Fruit fly (Drosophila melanogaster) whole organism, wandering third instar larva: ENCODE results near the gene Hmr.

Experiments
- Abd-B ChIP-seq: fragments of >200 bp; optimal IDR thresholded peaks from 2 replicates; lab custom pipeline; 2017; ENCODE audit warnings: missing biosample characterization, missing genetic modification characterization
- CG32264 ChIP-seq: fragments of 200-800 bp; sonication (Bioruptor generic); optimal IDR thresholded peaks from 2 replicates; lab custom pipeline; 2016; ENCODE audit warnings: missing biosample characterization, missing genetic modification characterization
- CG9705 ChIP-seq: fragments of 200-800 bp; sonication (Bioruptor generic); optimal IDR thresholded peaks from 2 replicates; lab custom pipeline; 2018; ENCODE audit warnings: missing biosample characterization, mild to moderate bottlenecking, missing genetic modification characterization
- Dfd ChIP-seq: fragments of >200 bp; optimal IDR thresholded peaks from 2 replicates; lab custom pipeline; 2017; ENCODE audit warnings: missing biosample characterization, missing genetic modification characterization
- Dif ChIP-seq: fragments of 200-275, 200-300 bp; sonication (Bioruptor generic); optimal IDR thresholded peaks from 2 replicates; lab custom pipeline; 2018; ENCODE audit warnings: missing biosample characterization, missing genetic modification characterization; ENCODE audit not compliant: partially characterized antibody
- HLH106 ChIP-seq: fragments of 200-800 bp; optimal IDR thresholded peaks from 3 replicates; lab custom pipeline; 2019; ENCODE audit warnings: missing biosample characterization, mild to moderate bottlenecking, missing genetic modification characterization, moderate library complexity
- Hnf4 ChIP-seq: fragments of 200-800 bp; sonication (Bioruptor generic); optimal IDR thresholded peaks from 2 replicates; lab custom pipeline; 2016; ENCODE audit warnings: missing biosample characterization, mild to moderate bottlenecking, missing genetic modification characterization
- Hr78 ChIP-seq: fragments of >200 bp; optimal IDR thresholded peaks from 2 replicates; lab custom pipeline; 2017; ENCODE audit warnings: missing biosample characterization, missing genetic modification characterization
- Hr83 ChIP-seq: fragments of 200-300 bp; sonication (Bioruptor generic); optimal IDR thresholded peaks from 2 replicates; lab custom pipeline; 2016; ENCODE audit warnings: missing biosample characterization, mild to moderate bottlenecking, missing genetic modification characterization, moderate library complexity; ENCODE audit not compliant: poor library complexity, severe bottlenecking
- Mio ChIP-seq: sonication (Bioruptor generic); optimal IDR thresholded peaks from 2 replicates; lab custom pipeline; 2016; ENCODE audit warnings: missing biosample characterization, missing genetic modification characterization
- Myc ChIP-seq: fragments of >200 bp; optimal IDR thresholded peaks from 2 replicates; lab custom pipeline; 2017
- OdsH ChIP-seq: fragments of 200-800 bp; sonication (Bioruptor generic); optimal IDR thresholded peaks from 2 replicates; lab custom pipeline; 2016; ENCODE audit warnings: missing biosample characterization, mild to moderate bottlenecking, missing genetic modification characterization
- Sp1 ChIP-seq: fragments of 200-800 bp; sonication (Bioruptor generic); optimal IDR thresholded peaks from 3 replicates; lab custom pipeline; 2019; ENCODE audit warnings: missing biosample characterization, mild to moderate bottlenecking, missing genetic modification characterization, moderate library complexity
- Vsx2 ChIP-seq: fragments of 200-300, 225-300 bp; sonication (Bioruptor generic); optimal IDR thresholded peaks from 2 replicates; lab custom pipeline; 2018; ENCODE audit warnings: missing biosample characterization, missing genetic modification characterization; ENCODE audit not compliant: partially characterized antibody
- brk ChIP-seq: fragments of 200-800 bp; sonication (Bioruptor generic); optimal IDR thresholded peaks from 2 replicates; lab custom pipeline; 2016; ENCODE audit warnings: missing biosample characterization, mild to moderate bottlenecking, missing genetic modification characterization
- dl ChIP-seq, 2 experiments: fragments of 175-275, 200-275 bp in 1 of 2; fragments of 200-275 bp in 1 of 2; sonication (Bioruptor generic); optimal IDR thresholded peaks; lab custom pipeline; 2018; ENCODE audit warnings: mild to moderate bottlenecking in 2 of 2, missing biosample characterization in 2 of 2, missing genetic modification characterization in 2 of 2, moderate library complexity in 2 of 2; ENCODE audit not compliant: partially characterized antibody in 2 of 2, insufficient read depth in 1 of 2
- dmrt93B ChIP-seq: fragments of 200-800 bp; sonication (Bioruptor generic); optimal IDR thresholded peaks from 2 replicates; lab custom pipeline; 2018; ENCODE audit warnings: missing biosample characterization, mild to moderate bottlenecking, missing genetic modification characterization
- foxo ChIP-seq, 2 experiments: fragments of 200-800 bp; sonication (Bioruptor generic); optimal IDR thresholded peaks; 2 replicates in 1 of 2; 3 replicates in 1 of 2; lab custom pipeline; 2016 to 2017; ENCODE audit warnings: missing biosample characterization in 2 of 2, missing genetic modification characterization in 2 of 2
- jim ChIP-seq: fragments of 175-275, 200-325 bp; sonication (Bioruptor generic); optimal IDR thresholded peaks from 2 replicates; lab custom pipeline; 2016; ENCODE audit warnings: missing biosample characterization, mild to moderate bottlenecking, missing genetic modification characterization
- lola ChIP-seq: fragments of >200 bp; optimal IDR thresholded peaks from 2 replicates; lab custom pipeline; 2017; ENCODE audit warnings: missing biosample characterization, missing genetic modification characterization
- pan ChIP-seq: fragments of >200 bp; optimal IDR thresholded peaks from 2 replicates; lab custom pipeline; 2017
- psq ChIP-seq: fragments of 200-800 bp; sonication (Bioruptor generic); optimal IDR thresholded peaks from 3 replicates; lab custom pipeline; 2017; ENCODE audit warnings: missing biosample characterization, mild to moderate bottlenecking, missing genetic modification characterization, moderate library complexity
- rgr ChIP-seq: fragments of 200-800 bp; sonication (Bioruptor generic); optimal IDR thresholded peaks from 3 replicates; lab custom pipeline; 2016; ENCODE audit warnings: missing biosample characterization, mild to moderate bottlenecking, missing genetic modification characterization
- sage ChIP-seq: fragments of 200-800 bp; sonication (Bioruptor generic); optimal IDR thresholded peaks from 2 replicates; lab custom pipeline; 2016; ENCODE audit warnings: missing biosample characterization, mild to moderate bottlenecking, missing genetic modification characterization
- usp ChIP-seq: fragments of >200 bp; optimal IDR thresholded peaks from 2 replicates; lab custom pipeline; 2017; ENCODE audit warnings: missing biosample characterization, missing genetic modification characterization
- woc ChIP-seq: sonication (Bioruptor generic); optimal IDR thresholded peaks from 2 replicates; lab custom pipeline; 2016; ENCODE audit warnings: missing biosample characterization, mild to moderate bottlenecking, missing genetic modification characterization

The Hmr gene

DNA sequence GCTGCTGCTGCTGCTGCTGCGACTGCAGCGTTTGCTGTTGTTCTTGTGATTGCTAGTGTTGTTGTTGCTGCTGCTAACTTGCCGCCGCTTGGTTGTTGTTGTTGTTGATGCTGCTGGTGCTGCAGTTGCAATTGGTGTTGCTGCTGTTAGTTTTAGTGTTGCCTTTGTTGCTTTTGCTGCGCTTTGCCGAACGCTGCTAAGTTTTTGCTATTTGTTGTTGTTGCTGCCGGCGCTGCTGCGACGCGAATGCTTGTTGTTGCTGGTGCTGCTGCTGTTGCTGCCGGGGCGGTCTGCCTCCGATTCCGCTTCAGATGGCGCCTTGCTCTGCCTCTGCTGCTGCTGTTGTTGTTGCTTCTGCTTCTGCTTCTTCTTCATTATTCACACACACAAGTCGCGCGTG is 22.8 kb upstream of the Hmr start:
- TF ChIP-seq Dfd (GFP tag; lab: Kevin White, UChicago) (peak; percentile 94), usp (GFP tag; lab: Kevin White, UChicago) (no peak)

DNA sequence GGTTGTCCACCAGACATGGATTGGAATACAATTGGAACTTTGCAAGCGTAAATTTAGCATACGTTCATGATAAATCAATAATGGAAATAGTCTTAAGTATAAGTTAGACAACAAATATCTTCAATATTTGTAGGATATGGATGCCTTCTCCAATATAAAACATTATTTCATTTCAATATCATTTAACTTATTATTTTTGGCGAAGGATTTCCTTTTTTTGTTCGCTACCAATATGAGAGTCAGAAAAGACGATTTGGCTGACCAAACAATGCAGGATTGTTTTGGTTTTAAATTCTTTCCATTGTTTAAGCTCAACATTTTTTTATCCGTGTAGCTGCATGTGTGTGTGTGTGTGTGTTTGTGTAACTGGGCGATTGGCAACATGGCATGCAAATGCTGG is 19.6 kb upstream of the Hmr start:
- TF ChIP-seq CG32264 (GFP tag; lab: Kevin White, UChicago) (no peak), Sp1 (no peak), lola (GFP tag; lab: Kevin White, UChicago) (no peak), Hr83 (GFP tag; lab: Kevin White, UChicago) (no peak), foxo (GFP tag; optimal IDR thresholded peaks at IDR 0.05; lab: Kevin White, UChicago) (peak in 1 of 2 experiments; percentile 7)
- TF ChIP-seq, all 38 proteins: peak for 1

DNA sequence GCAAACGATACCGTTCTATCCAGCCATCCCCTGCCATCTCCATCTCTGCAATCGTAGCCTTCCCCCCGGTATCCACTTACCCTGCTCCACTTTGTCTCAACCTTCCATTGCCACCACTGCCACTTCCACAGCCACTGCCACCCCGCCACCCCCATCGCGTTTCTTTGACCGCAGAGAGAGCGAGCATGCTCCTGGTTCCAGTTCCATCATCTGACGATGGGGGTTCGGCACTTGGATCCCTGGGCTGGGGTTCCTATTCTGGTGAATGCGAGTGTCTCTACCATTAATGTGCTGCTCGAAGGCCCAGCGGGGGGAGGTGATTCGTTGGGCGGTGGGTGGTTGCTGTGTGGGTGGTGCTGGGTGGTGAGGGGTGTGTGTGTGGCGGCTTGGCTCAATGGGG is 17.9 kb upstream of the Hmr start:
- TF ChIP-seq foxo (GFP tag; optimal IDR thresholded peaks at IDR 0.05; lab: Kevin White, UChicago) (no peak), Vsx2 (GFP tag; lab: Kevin White, UChicago) (no peak), CG32264 (GFP tag; lab: Kevin White, UChicago) (no peak), CG9705 (no peak), pan (lab: Kevin White, UChicago) (no peak), Dif (no peak), woc (GFP tag; lab: Kevin White, UChicago) (no peak), jim (GFP tag; lab: Kevin White, UChicago) (no peak), Hr78 (GFP tag; lab: Kevin White, UChicago) (no peak), OdsH (GFP tag; lab: Kevin White, UChicago) (no peak), Myc (no peak), Mio (GFP tag; lab: Kevin White, UChicago) (no peak), dmrt93B (GFP tag; lab: Kevin White, UChicago) (no peak)

DNA sequence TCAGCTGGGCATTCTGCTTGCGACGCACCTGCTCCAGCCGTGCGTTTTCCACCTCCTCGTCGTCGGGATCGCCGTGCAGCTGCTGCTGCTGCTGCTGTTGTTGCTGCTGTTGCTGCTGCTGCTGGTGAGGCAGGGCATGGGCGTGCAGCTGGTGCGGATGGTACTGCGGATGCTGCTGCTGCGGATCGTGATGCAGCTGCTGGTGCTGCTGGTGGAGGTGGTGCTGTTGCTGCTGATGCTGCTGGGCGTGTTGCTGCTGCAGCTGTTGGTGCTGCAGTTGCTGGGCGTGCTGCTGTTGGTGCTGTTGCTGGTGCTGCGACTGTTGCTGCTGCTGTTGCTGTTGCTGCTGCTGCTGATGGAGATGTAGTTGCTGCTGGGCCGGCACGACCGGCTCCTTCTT is 12.0 kb upstream of the Hmr start:
- TF ChIP-seq jim (GFP tag; lab: Kevin White, UChicago) (no peak), Dfd (GFP tag; lab: Kevin White, UChicago) (peak; percentile 93)

DNA sequence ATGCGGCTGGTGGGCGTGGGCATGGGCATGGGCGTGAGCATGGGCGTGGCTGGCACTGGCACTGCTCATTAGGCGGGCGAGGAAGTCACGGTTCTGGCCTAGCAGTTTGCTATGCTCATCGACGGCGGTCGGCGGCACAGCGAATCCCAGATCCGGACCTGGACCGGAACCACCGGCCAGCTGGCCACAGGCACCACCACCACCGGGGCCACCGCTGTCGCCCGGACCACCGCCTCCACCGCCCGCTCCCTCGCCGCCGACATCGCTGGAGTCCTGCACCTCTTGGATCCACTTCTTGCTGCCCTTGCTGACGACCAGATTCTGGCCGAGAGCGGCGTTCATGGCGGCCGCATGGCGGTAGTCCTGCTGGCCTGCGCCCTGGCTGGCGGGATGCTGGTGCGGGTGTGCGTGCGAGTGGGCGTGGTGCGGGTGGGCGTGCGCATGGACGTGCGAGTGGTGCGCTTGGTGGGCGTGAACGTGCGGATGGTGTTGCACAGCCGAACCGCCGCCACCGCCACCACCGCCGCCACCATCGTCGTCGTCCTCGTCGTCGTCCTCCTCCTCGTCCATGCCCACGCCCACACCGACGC is 11.3 kb upstream of the Hmr start:
- TF ChIP-seq Dfd (GFP tag; lab: Kevin White, UChicago) = peak; percentile 95
- no peak for TF ChIP-seq dl (GFP tag; optimal IDR thresholded peaks at IDR 0.05; lab: Kevin White, UChicago; ENCODE audit: insufficient read depth in 1 of 2, partially characterized antibody in 2 of 2)
- TF ChIP-seq sage (GFP tag; lab: Kevin White, UChicago) = no peak
- TF ChIP-seq lola (GFP tag; lab: Kevin White, UChicago) = no peak
- TF ChIP-seq Hr78 (GFP tag; lab: Kevin White, UChicago) = no peak
- no peak for TF ChIP-seq OdsH (GFP tag; lab: Kevin White, UChicago)
- TF ChIP-seq pan (lab: Kevin White, UChicago) = peak; percentile 24
- TF ChIP-seq Hnf4 (GFP tag; lab: Kevin White, UChicago) = no peak

DNA sequence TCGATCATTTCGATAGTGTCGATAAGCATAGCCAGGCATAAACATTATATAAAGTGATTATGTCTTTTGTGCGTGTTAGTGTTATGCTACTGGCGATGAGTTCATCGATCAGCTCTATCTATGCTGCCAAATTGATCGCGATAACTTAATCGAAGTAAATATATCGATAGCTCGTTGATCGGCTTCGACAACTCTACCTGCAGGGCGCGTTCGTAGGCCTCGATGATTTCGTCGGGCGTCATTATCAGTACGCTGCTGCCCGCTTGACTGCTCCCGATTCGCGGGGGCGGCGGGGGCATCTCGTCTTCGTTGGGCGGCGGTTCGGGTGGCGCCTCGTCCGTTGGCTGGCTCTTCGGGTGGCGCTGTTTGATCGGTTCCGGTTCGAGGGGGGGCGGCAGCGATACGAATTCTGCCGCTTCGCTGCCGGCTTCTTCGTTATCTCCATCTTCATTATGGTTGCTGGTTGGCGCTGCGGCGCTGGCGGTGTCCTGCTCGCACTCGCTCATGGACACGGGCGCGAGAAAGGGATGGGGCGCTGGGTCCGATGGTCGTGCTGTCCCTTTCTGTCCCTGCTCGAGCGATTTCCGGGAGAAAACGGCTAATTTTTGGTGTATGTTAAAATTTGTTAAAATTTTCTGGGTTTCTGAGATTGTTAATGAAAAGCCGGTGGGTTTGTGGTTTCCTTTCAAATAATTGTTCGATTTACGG is 6.6 kb upstream of the Hmr start, which contains the start of gene CG1628:
TSS of gene CG1628 (minus strand) at position 658 of the 708 bp plus-strand sequence.
- peak; percentile 0 for TF ChIP-seq dmrt93B (GFP tag; lab: Kevin White, UChicago)
- TF ChIP-seq foxo (GFP tag; optimal IDR thresholded peaks at IDR 0.05; lab: Kevin White, UChicago) = no peak

DNA sequence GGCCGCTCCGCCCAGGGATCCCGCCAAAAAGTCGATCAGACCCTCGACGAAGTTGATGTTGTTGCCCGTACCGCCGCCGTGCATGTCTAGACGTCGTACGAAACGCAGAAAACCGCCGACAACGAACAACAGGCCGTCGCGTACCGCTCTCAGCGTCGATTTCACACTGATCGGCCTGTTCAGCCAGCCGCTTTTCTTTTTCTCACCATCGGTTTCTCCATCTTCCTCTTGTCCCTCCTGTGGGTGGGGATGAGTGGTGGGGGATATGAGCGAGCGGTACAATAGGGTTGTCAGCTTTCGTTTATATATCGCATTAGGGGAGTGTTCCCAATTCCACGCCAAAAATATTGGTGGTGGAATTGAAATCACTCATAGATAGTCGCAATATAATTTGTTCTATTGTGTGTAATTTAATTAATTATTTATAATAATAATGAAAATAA is 5.8 kb upstream of the Hmr start:
- TF ChIP-seq foxo (GFP tag; optimal IDR thresholded peaks at IDR 0.05; lab: Kevin White, UChicago) (peak in 1 of 2 experiments; percentile 32), CG32264 (GFP tag; lab: Kevin White, UChicago) (no peak), HLH106 (tag; lab: Kevin White, UChicago) (peak; percentile 43), psq (GFP tag; lab: Kevin White, UChicago) (peak; percentile 28), Abd-B (no peak), brk (no peak), rgr (peak; percentile 44)
